Fruit fly (Drosophila melanogaster): ENCODE data around the gene CG32756.

The CG32756 gene

DNA sequence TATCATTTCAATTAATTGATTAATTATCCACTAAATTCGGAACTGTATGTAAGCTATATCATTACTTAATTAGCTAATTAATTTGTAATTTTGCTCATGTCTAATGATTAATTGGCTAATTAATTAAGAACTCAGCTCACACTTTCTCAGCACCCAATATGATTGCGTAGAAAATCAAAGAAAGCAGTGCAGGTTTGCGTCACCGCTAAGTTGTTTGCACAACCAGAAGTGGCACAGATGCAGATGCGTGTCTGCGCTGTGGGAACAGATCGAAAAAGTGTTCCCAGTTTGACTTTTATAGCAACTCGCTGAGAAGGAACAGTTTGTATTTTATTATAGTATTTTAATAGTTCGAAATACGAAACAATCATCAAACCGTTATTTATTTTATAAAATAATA lies 46.7 kb downstream of the CG32756 start (continued):
- TF ChIP-seq org-1 (GFP tag; optimal IDR thresholded peaks at IDR 0.05) (no peak), bbx (GFP tag; IDR thresholded peaks at IDR 0.05; ENCODE audit: partially characterized antibody) (no peak), Bteb2 (GFP tag; optimal IDR thresholded peaks at IDR 0.05) (no peak), CG15269 (tag; optimal IDR thresholded peaks at IDR 0.05) (no peak), pfk (GFP tag; optimal IDR thresholded peaks at IDR 0.05) (no peak), CG2116 (GFP tag; optimal IDR thresholded peaks at IDR 0.05) (no peak), corto (GFP tag; optimal IDR thresholded peaks at IDR 0.05) (no peak), CG10147 (GFP tag; optimal IDR thresholded peaks at IDR 0.05) (no peak), toy (GFP tag; IDR thresholded peaks at IDR 0.05) (no peak), CG32772 (GFP tag; IDR thresholded peaks at IDR 0.05) (no peak), tup (GFP tag; optimal IDR thresholded peaks at IDR 0.05) (no peak), sob (GFP tag; IDR thresholded peaks at IDR 0.05) (no peak), CG17912 (GFP tag; optimal IDR thresholded peaks at IDR 0.05) (peak; percentile 12), nerfin-1 (tag; optimal IDR thresholded peaks at IDR 0.05) (no peak), CG3281 (GFP tag; optimal IDR thresholded peaks at IDR 0.05) (no peak), MESR4 (GFP tag; optimal IDR thresholded peaks at IDR 0.05) (no peak), Max (GFP tag; optimal IDR thresholded peaks at IDR 0.05) (no peak), lab (GFP tag; optimal IDR thresholded peaks at IDR 0.05) (no peak), Myb (GFP tag; optimal IDR thresholded peaks at IDR 0.05) (no peak), CG8359 (GFP tag; optimal IDR thresholded peaks at IDR 0.05; ENCODE audit: borderline replicate concordance) (no peak), nerfin-2 (GFP tag; IDR thresholded peaks at IDR 0.05; ENCODE audit: partially characterized antibody) (no peak), vvl (GFP tag; IDR thresholded peaks at IDR 0.05) (peak; percentile 34; the same call in 1 of the 2 replicates), aop (GFP tag; IDR thresholded peaks at IDR 0.05) (no peak), Vsx1 (GFP tag; optimal IDR thresholded peaks at IDR 0.05) (peak; percentile 95), CG10366 (GFP tag; IDR thresholded peaks at IDR 0.05) (0 out of 2 replicates have a peak, but pooled peaks have one; percentile 8), cg (GFP tag; optimal IDR thresholded peaks at IDR 0.05) (no peak), CG15601 (tag; optimal IDR thresholded peaks at IDR 0.05) (peak; percentile 40), bsh (GFP tag; optimal IDR thresholded peaks at IDR 0.05) (peak in 1 of 2 experiments; percentile 7), D19B (GFP tag; optimal IDR thresholded peaks at IDR 0.05) (no peak), CG13424 (tag; optimal IDR thresholded peaks at IDR 0.05) (peak; percentile 11), CG13287 (GFP tag; IDR thresholded peaks at IDR 0.05; ENCODE audit: partially characterized antibody) (peak; percentile 8; the same call in 1 of the 2 replicates), pzg (GFP tag; optimal IDR thresholded peaks at IDR 0.05) (peak; percentile 10), CG9817 (tag; optimal IDR thresholded peaks at IDR 0.05) (no peak), ato (GFP tag; IDR thresholded peaks at IDR 0.05; ENCODE audit: partially characterized antibody) (no peak), Jarid2 (GFP tag; optimal IDR thresholded peaks at IDR 0.05) (no peak), CG10267 (tag; optimal IDR thresholded peaks at IDR 0.05) (peak; percentile 5), CG3838 (GFP tag; optimal IDR thresholded peaks at IDR 0.05) (no peak), CG2120 (GFP tag; optimal IDR thresholded peaks at IDR 0.05) (no peak), ind (GFP tag; optimal IDR thresholded peaks at IDR 0.05) (no peak), CG11085 (GFP tag; IDR thresholded peaks at IDR 0.05) (no peak), CG17568 (GFP tag; optimal IDR thresholded peaks at IDR 0.05) (no peak), CG8388 (GFP tag; optimal IDR thresholded peaks at IDR 0.05) (no peak), CG14014 (GFP tag; IDR thresholded peaks at IDR 0.05) (no peak), nau (GFP tag; optimal IDR thresholded peaks at IDR 0.05) (no peak), NC2α (GFP tag; optimal IDR thresholded peaks at IDR 0.05) (no peak), pho (GFP tag; optimal IDR thresholded peaks at IDR 0.05) (no peak), Pdp1 (GFP tag; optimal IDR thresholded peaks at IDR 0.05) (peak in 1 of 2 experiments; percentile 54), run (tag; optimal IDR thresholded peaks at IDR 0.05) (no peak), CG12155 (GFP tag; optimal IDR thresholded peaks at IDR 0.05) (no peak)
